Fruit fly (Drosophila melanogaster): ENCODE results near the gene CG33783.
A peak's percentile ranks its signal among the peaks of the same experiment; 100 is the strongest.

CG33783 gene

dm6 chr3R:10066470-10066869 lies at the start of gene CG33783:
CG33783 (plus strand) TSS chr3R:10066770.
- TF ChIP-seq Sox15 (GFP tag; optimal IDR thresholded peaks at IDR 0.05) (no peak), Eip93F (GFP tag; optimal IDR thresholded peaks at IDR 0.05) (no peak), CG11902 (GFP tag; optimal IDR thresholded peaks at IDR 0.05) (no peak), acj6 (GFP tag; optimal IDR thresholded peaks at IDR 0.05) (no peak), CG31627 (GFP tag; optimal IDR thresholded peaks at IDR 0.05) (no peak), CG11294 (GFP tag; IDR thresholded peaks at IDR 0.05) (no peak), Ets96B (tag; optimal IDR thresholded peaks at IDR 0.05) (no peak), CG11762 (GFP tag; optimal IDR thresholded peaks at IDR 0.05; ENCODE audit: insufficient read depth) (no peak), Smox (GFP tag; optimal IDR thresholded peaks at IDR 0.05) (no peak), Hr38 (GFP tag; optimal IDR thresholded peaks at IDR 0.05) (no peak), achi (GFP tag; optimal IDR thresholded peaks at IDR 0.05) (no peak), lz (GFP tag; optimal IDR thresholded peaks at IDR 0.05) (no peak), svp (GFP tag) (no peak), topi (GFP tag; optimal IDR thresholded peaks at IDR 0.05) (no peak), Eip78C (GFP tag) (no peak), Hr4 (GFP tag; optimal IDR thresholded peaks at IDR 0.05) (no peak), Gug (GFP tag; IDR thresholded peaks at IDR 0.05) (no peak), ss (GFP tag; optimal IDR thresholded peaks at IDR 0.05) (no peak), CG3919 (GFP tag; optimal IDR thresholded peaks at IDR 0.05) (no peak)

dm6 chr3R:10024032-10024712 lies 42.4 kb upstream of the CG33783 start:
- TF ChIP-seq CG6163 (GFP tag; IDR thresholded peaks at IDR 0.05), result peak; percentile 45; the same call in 1 of the 3 replicates
- TF ChIP-seq svp (GFP tag), result peak; percentile 48
- peak; percentile 56 for TF ChIP-seq vri (GFP tag; optimal IDR thresholded peaks at IDR 0.05)
- TF ChIP-seq CG10669 (GFP tag; optimal IDR thresholded peaks at IDR 0.05), result no peak

dm6 chr3R:10025050-10025449 lies 41.5 kb upstream of the CG33783 start, which contains the start of gene CG31407:
CG31407 (minus strand) TSS chr3R:10025150.
- TF ChIP-seq net (GFP tag; optimal IDR thresholded peaks at IDR 0.05) (no peak), CG31627 (GFP tag; optimal IDR thresholded peaks at IDR 0.05) (no peak), salr (GFP tag; optimal IDR thresholded peaks at IDR 0.05) (no peak), cyc (GFP tag; optimal IDR thresholded peaks at IDR 0.05) (no peak), Ets21C (GFP tag; optimal IDR thresholded peaks at IDR 0.05) (no peak)

- TF ChIP-seq Hr39 (GFP tag; optimal IDR thresholded peaks at IDR 0.05), result no peak
- TF ChIP-seq Hr38 (GFP tag; optimal IDR thresholded peaks at IDR 0.05), result no peak
- no peak for TF ChIP-seq CG7368 (GFP tag; optimal IDR thresholded peaks at IDR 0.05)
- TF ChIP-seq cyc (GFP tag; optimal IDR thresholded peaks at IDR 0.05), result no peak
- TF ChIP-seq CG9139 (GFP tag; optimal IDR thresholded peaks at IDR 0.05), result no peak
- no peak for TF ChIP-seq Eip75B (GFP tag; optimal IDR thresholded peaks at IDR 0.05)
- no peak for TF ChIP-seq Ets21C (GFP tag; optimal IDR thresholded peaks at IDR 0.05)
- TF ChIP-seq dsx (GFP tag; optimal IDR thresholded peaks at IDR 0.05; ENCODE audit: poor library complexity, severe bottlenecking), result no peak
- TF ChIP-seq CG11762 (GFP tag; optimal IDR thresholded peaks at IDR 0.05; ENCODE audit: insufficient read depth), result no peak
- TF ChIP-seq CG11902 (GFP tag; optimal IDR thresholded peaks at IDR 0.05), result no peak
- no peak for TF ChIP-seq CG3919 (GFP tag; optimal IDR thresholded peaks at IDR 0.05)
- TF ChIP-seq spab (GFP tag; optimal IDR thresholded peaks at IDR 0.05), result no peak
- TF ChIP-seq CG8319 (GFP tag; optimal IDR thresholded peaks at IDR 0.05), result no peak
- TF ChIP-seq CG6276 (GFP tag; optimal IDR thresholded peaks at IDR 0.05), result peak; percentile 59
- no peak for TF ChIP-seq topi (GFP tag; optimal IDR thresholded peaks at IDR 0.05)
- no peak for TF ChIP-seq CG4318 (GFP tag; optimal IDR thresholded peaks at IDR 0.05)
- TF ChIP-seq CG6163 (GFP tag; IDR thresholded peaks at IDR 0.05), result no peak
- no peak for TF ChIP-seq Ets96B (tag; optimal IDR thresholded peaks at IDR 0.05)
- TF ChIP-seq esn (GFP tag; optimal IDR thresholded peaks at IDR 0.05), result no peak
- no peak for TF ChIP-seq CG16779 (tag; optimal IDR thresholded peaks at IDR 0.05)
- TF ChIP-seq CG8119 (GFP tag; IDR thresholded peaks at IDR 0.05), result no peak; the same call in 1 of the 3 replicates
- TF ChIP-seq CG10631 (GFP tag; optimal IDR thresholded peaks at IDR 0.05), result no peak
- TF ChIP-seq Blimp-1 (GFP tag; optimal IDR thresholded peaks at IDR 0.05), result no peak
- no peak for TF ChIP-seq fd85E (GFP tag; optimal IDR thresholded peaks at IDR 0.05)
- TF ChIP-seq acj6 (GFP tag; optimal IDR thresholded peaks at IDR 0.05), result no peak
- no peak for TF ChIP-seq vri (GFP tag; optimal IDR thresholded peaks at IDR 0.05)
- peak; percentile 59 for TF ChIP-seq CG32006 (GFP tag; optimal IDR thresholded peaks at IDR 0.05)
- TF ChIP-seq CG34406 (GFP tag; optimal IDR thresholded peaks at IDR 0.05), result no peak
- no peak for TF ChIP-seq CG6854 (GFP tag; optimal IDR thresholded peaks at IDR 0.05)
- TF ChIP-seq CG6808 (GFP tag; optimal IDR thresholded peaks at IDR 0.05), result no peak
These were observed 38.2 kb upstream of the CG33783 start for dm6 chr3R:10028378-10028777.

All from whole organism, prepupa.